Worm (Caenorhabditis elegans): ENCODE data around the gene dyf-7.

dyf-7 gene

DNA sequence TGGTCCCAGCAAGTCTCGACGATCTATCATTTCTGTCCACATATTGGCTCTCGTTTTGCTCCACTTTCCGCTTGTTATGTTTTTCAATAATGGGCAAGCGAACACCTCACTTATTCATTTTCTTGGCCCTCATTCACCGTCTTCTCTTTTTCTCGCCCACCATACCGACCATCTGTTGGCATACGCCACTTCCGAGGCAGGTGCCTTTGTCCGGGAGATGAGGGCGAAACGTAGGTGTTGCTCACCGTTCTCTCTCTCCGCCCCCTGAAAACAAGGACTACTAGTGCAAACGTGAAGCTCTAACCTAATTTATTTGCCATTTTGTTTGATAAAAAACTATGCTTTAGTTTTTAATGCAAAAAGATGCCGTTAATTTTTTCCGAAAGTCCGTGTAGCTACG, 804 bp upstream of the dyf-7 start:
- TF ChIP-seq tra-4 (tag; optimal IDR thresholded peaks at IDR 0.05) (no peak), F13C5.2 (tag; optimal IDR thresholded peaks at IDR 0.05) (no peak), hnd-1 (tag; optimal IDR thresholded peaks at IDR 0.05) (no peak), tbx-37 (GFP tag; conservative IDR thresholded peaks at IDR 0.05) (no peak), hmg-4 (GFP tag; optimal IDR thresholded peaks at IDR 0.05) (no peak), ceh-13 (GFP tag; optimal IDR thresholded peaks at IDR 0.05) (no peak), scrt-1 (GFP tag; IDR thresholded peaks at IDR 0.05) (no peak), B0310.2 (tag; optimal IDR thresholded peaks at IDR 0.05) (no peak), sea-1 (GFP tag; conservative IDR thresholded peaks at IDR 0.05) (no peak), aly-1 (tag; optimal IDR thresholded peaks at IDR 0.05) (no peak), tbx-11 (GFP tag; IDR thresholded peaks at IDR 0.05) (no peak), ceh-36 (tag; optimal IDR thresholded peaks at IDR 0.05) (no peak), ets-7 (tag; optimal IDR thresholded peaks at IDR 0.05) (no peak), ama-1 (optimal IDR thresholded peaks at IDR 0.05) (no peak), flt-1 (GFP tag; IDR thresholded peaks at IDR 0.05) (no peak), hmbx-1 (tag; optimal IDR thresholded peaks at IDR 0.05) (no peak), pes-1 (GFP tag; IDR thresholded peaks at IDR 0.05) (no peak)

DNA sequence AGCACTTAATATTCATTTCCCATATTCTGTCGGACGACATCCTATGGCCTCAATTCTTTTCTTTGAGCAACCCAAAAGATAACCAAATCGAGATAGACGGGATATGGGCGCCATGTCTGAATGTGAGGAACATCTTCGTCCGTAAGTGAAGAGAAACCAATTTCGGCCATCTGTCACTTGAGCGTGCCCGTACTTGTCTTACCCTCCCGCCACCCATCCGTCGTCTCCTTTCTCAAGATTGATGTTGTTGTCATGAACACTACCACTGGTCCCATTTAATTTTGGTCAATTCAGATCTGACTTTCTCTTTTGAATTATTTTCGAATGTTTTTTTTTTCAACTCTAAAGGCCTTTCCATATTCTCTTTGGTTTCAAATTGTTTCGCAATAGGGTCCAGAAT, 4.3 kb downstream of the dyf-7 start:
- TF ChIP-seq B0310.2 (tag; optimal IDR thresholded peaks at IDR 0.05) (no peak), ets-7 (tag; optimal IDR thresholded peaks at IDR 0.05) (no peak), hnd-1 (tag; optimal IDR thresholded peaks at IDR 0.05) (no peak), sea-1 (GFP tag; conservative IDR thresholded peaks at IDR 0.05) (no peak), F13C5.2 (tag; optimal IDR thresholded peaks at IDR 0.05) (no peak), ama-1 (optimal IDR thresholded peaks at IDR 0.05) (no peak), hmbx-1 (tag; optimal IDR thresholded peaks at IDR 0.05) (no peak), tra-4 (tag; optimal IDR thresholded peaks at IDR 0.05) (no peak)

DNA sequence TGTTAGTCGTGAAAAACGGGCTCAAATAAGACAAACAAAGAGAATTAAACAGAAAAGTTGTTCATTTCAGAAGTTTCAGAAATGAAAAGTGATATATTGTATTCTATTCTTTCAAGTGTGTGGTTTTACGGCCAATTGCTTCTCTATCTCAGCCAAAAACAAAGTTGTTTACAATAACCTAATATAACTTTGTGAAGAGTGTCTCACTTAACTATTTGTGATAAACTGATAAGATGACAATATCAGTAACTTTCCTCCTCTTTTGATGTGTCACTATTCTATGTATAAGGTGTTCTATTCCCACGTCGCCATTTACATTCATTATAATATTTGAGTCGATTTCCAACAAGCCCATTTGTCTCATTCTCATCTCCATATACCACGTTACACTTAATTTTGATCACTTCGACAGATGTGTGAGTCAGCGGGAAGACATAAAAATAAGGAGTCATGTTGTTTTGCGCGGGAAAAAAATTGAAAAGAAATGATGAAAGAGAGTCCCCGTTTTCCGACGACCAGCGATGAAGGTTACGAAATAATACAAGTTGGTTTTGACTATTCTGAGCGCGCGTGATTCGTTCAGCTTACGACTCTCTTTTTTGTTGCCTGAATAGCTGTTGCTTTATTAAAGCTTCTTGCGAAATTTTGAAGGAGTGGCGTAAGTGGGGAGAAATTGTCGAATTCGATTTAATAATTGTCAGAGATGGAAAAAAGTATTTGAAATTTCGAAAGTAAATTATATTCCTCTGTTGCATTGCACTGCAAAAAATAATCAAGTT, 7.0 kb downstream of the dyf-7 start:
- TF ChIP-seq ets-7 (tag; optimal IDR thresholded peaks at IDR 0.05) = no peak
- no peak for TF ChIP-seq B0310.2 (tag; optimal IDR thresholded peaks at IDR 0.05)
- no peak for TF ChIP-seq tbx-37 (GFP tag; conservative IDR thresholded peaks at IDR 0.05)
- TF ChIP-seq scrt-1 (GFP tag; IDR thresholded peaks at IDR 0.05) = no peak
- TF ChIP-seq aly-1 (tag; optimal IDR thresholded peaks at IDR 0.05) = no peak
- no peak for TF ChIP-seq flt-1 (GFP tag; IDR thresholded peaks at IDR 0.05)
- TF ChIP-seq tbx-11 (GFP tag; IDR thresholded peaks at IDR 0.05) = no peak
- TF ChIP-seq pes-1 (GFP tag; IDR thresholded peaks at IDR 0.05) = no peak
- TF ChIP-seq hnd-1 (tag; optimal IDR thresholded peaks at IDR 0.05) = no peak
- TF ChIP-seq ceh-36 (tag; optimal IDR thresholded peaks at IDR 0.05) = no peak
- TF ChIP-seq F13C5.2 (tag; optimal IDR thresholded peaks at IDR 0.05) = no peak
- no peak for TF ChIP-seq tra-4 (tag; optimal IDR thresholded peaks at IDR 0.05)
- no peak for TF ChIP-seq hmg-4 (GFP tag; optimal IDR thresholded peaks at IDR 0.05)
- no peak for TF ChIP-seq ceh-13 (GFP tag; optimal IDR thresholded peaks at IDR 0.05)
- TF ChIP-seq hmbx-1 (tag; optimal IDR thresholded peaks at IDR 0.05) = no peak
- TF ChIP-seq sea-1 (GFP tag; conservative IDR thresholded peaks at IDR 0.05) = no peak
- TF ChIP-seq ama-1 (optimal IDR thresholded peaks at IDR 0.05) = no peak

DNA sequence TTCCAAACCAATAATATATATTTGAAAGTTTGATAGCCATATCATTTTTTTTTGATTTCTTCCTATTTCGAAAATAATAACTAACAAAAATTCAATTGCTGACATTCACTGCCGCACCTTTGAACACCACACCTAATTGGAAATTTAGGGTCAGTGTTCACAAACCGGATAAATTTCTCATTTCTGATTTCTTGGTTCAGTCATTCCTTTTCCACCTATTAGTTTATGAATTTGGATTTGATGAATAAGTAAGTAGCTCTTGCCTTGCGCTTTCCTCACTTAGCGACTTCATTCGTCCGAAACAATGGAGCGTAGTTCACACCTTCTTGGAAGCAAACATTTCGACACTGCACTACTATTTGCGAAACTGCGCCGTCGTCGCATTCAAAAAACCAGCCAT, 7.6 kb downstream of the dyf-7 start, which contains the start of gene F15G9.1:
TSS of gene F15G9.1 (plus strand) at position 301 of the 400 bp plus-strand sequence.
- TF ChIP-seq hnd-1 (tag; optimal IDR thresholded peaks at IDR 0.05) (no peak), ceh-36 (tag; optimal IDR thresholded peaks at IDR 0.05) (no peak), flt-1 (GFP tag; IDR thresholded peaks at IDR 0.05) (no peak), F13C5.2 (tag; optimal IDR thresholded peaks at IDR 0.05) (no peak), ets-7 (tag; optimal IDR thresholded peaks at IDR 0.05) (no peak), tra-4 (tag; optimal IDR thresholded peaks at IDR 0.05) (no peak), hmg-4 (GFP tag; optimal IDR thresholded peaks at IDR 0.05) (no peak)

DNA sequence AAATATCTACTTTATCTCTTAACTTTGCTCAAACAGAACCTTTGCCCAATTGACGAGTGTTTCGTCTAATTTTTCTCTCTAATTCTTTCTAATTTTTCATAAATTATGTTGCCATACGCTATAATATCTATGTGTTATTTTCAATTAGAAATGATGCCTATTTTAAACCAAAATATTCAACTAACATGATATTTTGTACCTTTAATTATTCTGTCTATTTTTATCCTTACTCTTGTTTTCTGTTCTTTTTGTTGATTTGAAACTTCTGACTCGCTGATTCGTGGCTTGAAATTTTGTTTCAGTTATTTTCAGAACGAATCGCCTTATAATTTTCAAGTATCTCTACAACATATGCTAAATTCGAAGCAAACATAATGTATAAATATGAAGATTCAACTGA, 11.0 kb downstream of the dyf-7 start, which contains the start of gene F15G9.6:
TSS of gene F15G9.6 (plus strand) at position 301 of the 400 bp plus-strand sequence.
- TF ChIP-seq scrt-1 (GFP tag; IDR thresholded peaks at IDR 0.05) (no peak), F13C5.2 (tag; optimal IDR thresholded peaks at IDR 0.05) (no peak), tbx-11 (GFP tag; IDR thresholded peaks at IDR 0.05) (no peak), aly-1 (tag; optimal IDR thresholded peaks at IDR 0.05) (no peak), ceh-13 (GFP tag; optimal IDR thresholded peaks at IDR 0.05) (no peak), tra-4 (tag; optimal IDR thresholded peaks at IDR 0.05) (no peak), flt-1 (GFP tag; IDR thresholded peaks at IDR 0.05) (no peak), B0310.2 (tag; optimal IDR thresholded peaks at IDR 0.05) (no peak)

DNA sequence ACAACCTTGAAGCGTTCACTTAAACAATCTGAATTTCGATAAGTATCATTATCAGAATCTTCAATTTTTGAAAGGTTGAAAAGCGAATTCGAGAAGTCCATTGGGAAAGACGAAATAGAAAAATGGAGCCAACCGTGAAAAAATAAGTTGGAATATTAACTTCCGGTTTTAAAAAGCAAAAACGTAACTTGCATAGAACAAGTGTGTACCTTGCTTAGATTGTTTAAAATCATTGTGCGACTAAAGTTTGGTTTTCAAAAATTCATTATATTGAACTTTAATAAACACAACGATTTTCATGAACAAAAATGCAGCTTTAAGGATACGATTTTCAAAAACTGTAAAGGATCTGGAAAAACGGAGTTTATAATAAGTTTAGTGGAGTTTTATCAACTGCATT, 15.2 kb downstream of the dyf-7 start, which contains the start of gene F15G9.2:
TSS of gene F15G9.2 (minus strand) at position 101 of the 400 bp plus-strand sequence.
- TF ChIP-seq B0310.2 (tag; optimal IDR thresholded peaks at IDR 0.05) (no peak), tbx-37 (GFP tag; conservative IDR thresholded peaks at IDR 0.05) (no peak), hmbx-1 (tag; optimal IDR thresholded peaks at IDR 0.05) (no peak), flt-1 (GFP tag; IDR thresholded peaks at IDR 0.05) (no peak), hmg-4 (GFP tag; optimal IDR thresholded peaks at IDR 0.05) (no peak), F13C5.2 (tag; optimal IDR thresholded peaks at IDR 0.05) (no peak), ceh-13 (GFP tag; optimal IDR thresholded peaks at IDR 0.05) (no peak), sea-1 (GFP tag; conservative IDR thresholded peaks at IDR 0.05) (no peak), ceh-36 (tag; optimal IDR thresholded peaks at IDR 0.05) (no peak), ets-7 (tag; optimal IDR thresholded peaks at IDR 0.05) (no peak)

DNA sequence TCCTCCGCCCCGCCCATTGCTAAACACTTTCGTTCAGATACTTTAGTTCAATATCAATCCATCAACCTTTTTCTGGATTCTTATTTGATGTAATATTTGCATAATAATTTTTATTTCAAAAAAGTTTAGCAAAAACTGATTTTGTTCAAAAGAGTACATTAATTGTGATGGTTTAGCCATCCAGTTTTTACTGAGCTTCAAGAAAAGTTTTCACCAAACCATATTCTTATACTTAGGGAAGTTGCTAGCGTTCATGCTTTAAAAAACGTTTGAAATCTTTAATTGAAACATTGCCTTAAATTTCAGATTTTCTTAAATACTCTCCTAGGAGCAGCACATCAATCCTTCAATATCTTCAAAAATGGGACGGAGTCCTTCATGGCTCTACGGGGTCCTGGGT, 18.8 kb downstream of the dyf-7 start, which contains the start of gene him-4:
TSS of gene him-4 (plus strand) at position 301 of the 400 bp plus-strand sequence.
- TF ChIP-seq hmbx-1 (tag; optimal IDR thresholded peaks at IDR 0.05) = no peak
- TF ChIP-seq scrt-1 (GFP tag; IDR thresholded peaks at IDR 0.05) = no peak
- TF ChIP-seq pes-1 (GFP tag; IDR thresholded peaks at IDR 0.05) = no peak
- TF ChIP-seq tra-4 (tag; optimal IDR thresholded peaks at IDR 0.05) = no peak
- no peak for TF ChIP-seq flt-1 (GFP tag; IDR thresholded peaks at IDR 0.05)
- no peak for TF ChIP-seq hmg-4 (GFP tag; optimal IDR thresholded peaks at IDR 0.05)
- TF ChIP-seq tbx-11 (GFP tag; IDR thresholded peaks at IDR 0.05) = no peak
- no peak for TF ChIP-seq ceh-36 (tag; optimal IDR thresholded peaks at IDR 0.05)
- no peak for TF ChIP-seq ama-1 (optimal IDR thresholded peaks at IDR 0.05)
